Worm (Caenorhabditis elegans) whole organism, L4 larva: ENCODE data around the gene ddx-15.

Source experiments
- ceh-82 ChIP-seq: sonication (generic microtip); optimal IDR thresholded peaks from 2 replicates; lab custom pipeline; 2017; ENCODE audit warnings: missing biosample characterization, missing genetic modification characterization
- lin-15B ChIP-seq: fragments of 150-350 bp; sonication (generic microtip); optimal IDR thresholded peaks from 3 replicates; lab custom pipeline; 2014; ENCODE audit warnings: missing biosample characterization, missing genetic modification characterization
- nhr-237 ChIP-seq: sonication (generic microtip); optimal IDR thresholded peaks from 2 replicates; lab custom pipeline; 2017; ENCODE audit warnings: missing biosample characterization, missing genetic modification characterization
- pqm-1 ChIP-seq: sonication (generic microtip); optimal IDR thresholded peaks from 2 replicates; lab custom pipeline; 2017; ENCODE audit warnings: missing biosample characterization, missing genetic modification characterization
- unc-62 ChIP-seq, 3 experiments: fragments of 150-350 bp in 1 of 3; sonication (generic microtip); optimal IDR thresholded peaks in 2 of 3; peaks in 1 of 3; 1 replicate in 1 of 3; 2 replicates in 2 of 3; lab custom pipeline; 2014 to 2017; ENCODE audit warnings: missing biosample characterization in 3 of 3, missing genetic modification characterization in 3 of 3, missing genetic modification reagents in 3 of 3, missing genotype in 1 of 3
- zag-1 ChIP-seq: fragments of 150-350 bp; optimal IDR thresholded peaks from 2 replicates; lab custom pipeline; 2014; ENCODE audit warnings: missing biosample characterization, missing genetic modification characterization

DNA sequence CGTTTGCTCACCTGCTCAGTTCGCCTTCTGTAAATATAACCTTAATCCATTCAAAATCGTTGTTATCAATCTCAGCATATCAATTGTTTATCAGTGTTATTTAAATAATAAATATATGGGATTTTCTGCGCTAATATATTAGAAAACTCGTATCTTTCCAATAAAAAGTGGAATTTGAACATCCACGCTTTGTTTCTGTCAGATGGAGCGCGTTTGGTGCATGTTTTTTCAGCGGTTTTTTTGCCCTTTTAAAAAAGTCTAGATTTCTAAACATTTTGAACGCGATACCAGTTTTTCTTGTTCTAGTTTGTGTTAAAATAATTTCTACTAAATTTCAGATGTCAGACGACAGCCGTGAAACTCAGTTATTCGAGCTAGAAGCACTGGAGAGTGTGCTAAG lies 4.6 kb downstream of the ddx-15 start, which contains the start of gene F56D2.2:
- TF ChIP-seq nhr-237 (tag; lab: Kevin White, UChicago) = no peak
- no peak for TF ChIP-seq pqm-1 (tag; lab: Kevin White, UChicago)
- no peak for TF ChIP-seq ceh-82 (tag; lab: Kevin White, UChicago)
- TF ChIP-seq unc-62 (GFP tag; optimal IDR thresholded peaks at IDR 0.05 in 1 of 2; lab: Kevin White, UChicago) = no peak
- TF ChIP-seq unc-62 (tag; optimal IDR thresholded peaks at IDR 0.05; lab: Kevin White, UChicago) = no peak
- TF ChIP-seq zag-1 (tag; lab: Kevin White, UChicago) = no peak
- TF ChIP-seq lin-15B = no peak
